Worm (Caenorhabditis elegans) whole organism, L1 larva: ENCODE data around the gene T02C5.1.

ENCODE experiments used
- C04F5.9 ChIP-seq: sonication (generic microtip); optimal IDR thresholded peaks from 2 replicates; lab custom pipeline; 2016; ENCODE audit warnings: missing genetic modification characterization, missing compliant biosample characterization
- F16B12.6 ChIP-seq: fragments of 150-350 bp; optimal IDR thresholded peaks from 2 replicates; lab custom pipeline; 2014; ENCODE audit warnings: missing biosample characterization, missing genetic modification characterization
- aly-2 ChIP-seq: fragments of 150-350 bp; optimal IDR thresholded peaks from 2 replicates; lab custom pipeline; 2014; ENCODE audit warnings: missing biosample characterization, missing genetic modification characterization
- blmp-1 ChIP-seq: fragments of 150-350 bp; optimal IDR thresholded peaks from 2 replicates; lab custom pipeline; 2014; ENCODE audit warnings: missing biosample characterization, missing genetic modification characterization
- ceh-63 ChIP-seq: fragments of 200-800 bp; sonication (Bioruptor generic); optimal IDR thresholded peaks from 2 replicates; lab custom pipeline; 2018; ENCODE audit warnings: mild to moderate bottlenecking, missing genetic modification characterization, missing compliant biosample characterization
- ceh-90 ChIP-seq: sonication (generic microtip); optimal IDR thresholded peaks from 2 replicates; lab custom pipeline; 2016; ENCODE audit warnings: missing genetic modification characterization, missing compliant biosample characterization
- ces-1 ChIP-seq: fragments of 150-350 bp; optimal IDR thresholded peaks from 2 replicates; lab custom pipeline; 2014; ENCODE audit warnings: missing biosample characterization, missing genetic modification reagents, missing genetic modification characterization
- efl-1 ChIP-seq, 4 experiments: fragments of 150-350 bp; optimal IDR thresholded peaks in 3 of 4; peaks in 1 of 4; 1 replicate in 1 of 4; 2 replicates in 3 of 4; lab custom pipeline; 2014; ENCODE audit warnings: missing biosample characterization in 2 of 4, missing genetic modification characterization in 2 of 4, missing genetic modification reagents in 2 of 4
- efl-3 ChIP-seq: fragments of 200-800 bp; sonication (Bioruptor generic); optimal IDR thresholded peaks from 2 replicates; lab custom pipeline; 2018; ENCODE audit warnings: mild to moderate bottlenecking, missing genetic modification characterization, missing compliant biosample characterization
- egl-27 ChIP-seq, 2 experiments: fragments of 150-350 bp in 1 of 2; sonication (generic microtip); optimal IDR thresholded peaks; 3 replicates each; lab custom pipeline; 2017 to 2018; ENCODE audit warnings: missing biosample characterization in 2 of 2, missing genetic modification characterization in 2 of 2, missing genetic modification reagents in 2 of 2
- elt-2 ChIP-seq: sonication (generic microtip); optimal IDR thresholded peaks from 2 replicates; lab custom pipeline; 2016; ENCODE audit warnings: missing genetic modification characterization, mild to moderate bottlenecking, inconsistent platforms, missing compliant biosample characterization, missing genetic modification reagents
- elt-3 ChIP-seq, 6 experiments: fragments of 150-350 bp in 1 of 6; sonication (generic microtip); optimal IDR thresholded peaks; 2 replicates each; lab custom pipeline; 2017 to 2018; ENCODE audit warnings: missing biosample characterization in 6 of 6, missing genetic modification characterization in 6 of 6, inconsistent platforms in 1 of 6
- ets-5 ChIP-seq: fragments of 200-800 bp; sonication (Bioruptor generic); IDR thresholded peaks from 2 replicates; pipeline ENCODE4 v1.3.6; 2022; ENCODE audit warnings: missing genetic modification characterization, missing compliant biosample characterization
- fos-1 ChIP-seq: fragments of 150-350 bp; optimal IDR thresholded peaks from 2 replicates; lab custom pipeline; 2014; ENCODE audit warnings: missing biosample characterization, missing genetic modification characterization
- grh-1 ChIP-seq: fragments of 200-800 bp; sonication (Bioruptor generic); IDR thresholded peaks from 2 replicates; pipeline ENCODE4 v1.3.6; 2022; ENCODE audit warnings: missing genetic modification reagents, missing genetic modification characterization, missing compliant biosample characterization
- lin-13 ChIP-seq: fragments of 150-350 bp; optimal IDR thresholded peaks from 2 replicates; lab custom pipeline; 2014; ENCODE audit warnings: missing biosample characterization, missing genetic modification reagents, missing genetic modification characterization
- lin-14 ChIP-seq: fragments of 200-800 bp; sonication (Bioruptor generic); optimal IDR thresholded peaks from 2 replicates; lab custom pipeline; 2018; ENCODE audit warnings: mild to moderate bottlenecking, missing genetic modification characterization, moderate library complexity, missing compliant biosample characterization
- lin-15B ChIP-seq: fragments of 150-350 bp; sonication (generic microtip); optimal IDR thresholded peaks from 3 replicates; lab custom pipeline; 2014; ENCODE audit warnings: missing biosample characterization, missing genetic modification characterization
- lin-35 ChIP-seq, 2 experiments: fragments of 150-350 bp; optimal IDR thresholded peaks; 2 replicates each; lab custom pipeline; 2014; ENCODE audit warnings: missing biosample characterization in 2 of 2, missing genetic modification characterization in 2 of 2, missing genetic modification reagents in 2 of 2
- lin-39 ChIP-seq: fragments of 150-350 bp; optimal IDR thresholded peaks from 2 replicates; lab custom pipeline; 2014; ENCODE audit warnings: missing biosample characterization, missing genetic modification reagents, missing genetic modification characterization
- lir-3 ChIP-seq: sonication (generic microtip); optimal IDR thresholded peaks from 2 replicates; lab custom pipeline; 2016; ENCODE audit warnings: mild to moderate bottlenecking, missing genetic modification characterization, moderate library complexity, missing compliant biosample characterization; ENCODE audit not compliant: poor library complexity
- lsy-2 ChIP-seq, 2 experiments: fragments of 150-350 bp; optimal IDR thresholded peaks; 2 replicates each; lab custom pipeline; 2014; ENCODE audit warnings: missing biosample characterization in 2 of 2, missing genetic modification characterization in 2 of 2
- mab-9 ChIP-seq: fragments of 200-800 bp; sonication (Bioruptor generic); IDR thresholded peaks from 2 replicates; pipeline ENCODE4 v1.3.6; 2022; ENCODE audit warnings: missing genetic modification reagents, missing genetic modification characterization, missing compliant biosample characterization
- mep-1 ChIP-seq: fragments of 150-350 bp; optimal IDR thresholded peaks from 2 replicates; lab custom pipeline; 2014; ENCODE audit warnings: missing biosample characterization, missing genetic modification characterization
- nhr-11 ChIP-seq: fragments of 150-350 bp; optimal IDR thresholded peaks from 2 replicates; lab custom pipeline; 2014; ENCODE audit warnings: missing biosample characterization, missing genetic modification characterization
- nhr-12 ChIP-seq: sonication (generic microtip); optimal IDR thresholded peaks from 2 replicates; lab custom pipeline; 2017; ENCODE audit warnings: missing biosample characterization, missing genetic modification characterization
- nhr-19 ChIP-seq: fragments of 200-800 bp; sonication (Bioruptor generic); conservative IDR thresholded peaks from 2 replicates; pipeline ENCODE4 v1.3.6; 2022; ENCODE audit warnings: missing genetic modification characterization, missing compliant biosample characterization
- nhr-28 ChIP-seq: fragments of 150-350 bp; optimal IDR thresholded peaks from 2 replicates; lab custom pipeline; 2014; ENCODE audit warnings: missing biosample characterization, missing genetic modification characterization
- nhr-47 ChIP-seq: sonication (generic microtip); optimal IDR thresholded peaks from 2 replicates; lab custom pipeline; 2016; ENCODE audit warnings: mild to moderate bottlenecking, missing genetic modification characterization, moderate library complexity, missing compliant biosample characterization
- nhr-71 ChIP-seq: sonication (generic microtip); optimal IDR thresholded peaks from 2 replicates; lab custom pipeline; 2016; ENCODE audit warnings: mild to moderate bottlenecking, missing genetic modification characterization, moderate library complexity, missing compliant biosample characterization
- nhr-77 ChIP-seq: fragments of 150-350 bp; optimal IDR thresholded peaks from 2 replicates; lab custom pipeline; 2014; ENCODE audit warnings: missing biosample characterization, missing genetic modification characterization
- nhr-84 ChIP-seq: sonication (generic microtip); optimal IDR thresholded peaks from 2 replicates; lab custom pipeline; 2017; ENCODE audit warnings: missing biosample characterization, missing genetic modification characterization
- nhr-85 ChIP-seq: sonication (generic microtip); peaks from one replicate; lab custom pipeline; 2016; ENCODE audit warnings: missing genetic modification characterization, inconsistent platforms, missing compliant biosample characterization
- pag-3 ChIP-seq: sonication (generic microtip); optimal IDR thresholded peaks from 2 replicates; lab custom pipeline; 2017; ENCODE audit warnings: missing genetic modification characterization, mild to moderate bottlenecking, missing compliant biosample characterization, antibody characterized with exemption, borderline replicate concordance; ENCODE audit not compliant: insufficient read depth
- pax-3 ChIP-seq: fragments of 200-800 bp; sonication (Bioruptor generic); optimal IDR thresholded peaks from 2 replicates; lab custom pipeline; 2018; ENCODE audit warnings: mild to moderate bottlenecking, missing genetic modification characterization, moderate library complexity, missing compliant biosample characterization
- pqm-1 ChIP-seq: sonication (generic microtip); optimal IDR thresholded peaks from 3 replicates; lab custom pipeline; 2017; ENCODE audit warnings: missing biosample characterization, missing genetic modification characterization
- rnt-1 ChIP-seq: sonication (generic microtip); optimal IDR thresholded peaks from 2 replicates; lab custom pipeline; 2016; ENCODE audit warnings: mild to moderate bottlenecking, missing genetic modification characterization, moderate library complexity, missing compliant biosample characterization
- skn-1 ChIP-seq: fragments of 150-350 bp; optimal IDR thresholded peaks from 2 replicates; lab custom pipeline; 2014; ENCODE audit warnings: missing biosample characterization, missing genetic modification characterization
- sptf-1 ChIP-seq: fragments of 150-350 bp; optimal IDR thresholded peaks from 2 replicates; lab custom pipeline; 2014; ENCODE audit warnings: missing biosample characterization, missing genetic modification characterization
- tlp-1 ChIP-seq: fragments of 150-350 bp; optimal IDR thresholded peaks from 2 replicates; lab custom pipeline; 2014; ENCODE audit warnings: missing biosample characterization, missing genetic modification characterization
- unc-30 ChIP-seq: sonication (generic microtip); optimal IDR thresholded peaks from 2 replicates; lab custom pipeline; 2017; ENCODE audit warnings: missing biosample characterization, missing genetic modification characterization
- unc-86 ChIP-seq: sonication (generic microtip); optimal IDR thresholded peaks from 2 replicates; lab custom pipeline; 2016; ENCODE audit warnings: missing genetic modification characterization, missing compliant biosample characterization
- unc-98 ChIP-seq: fragments of 200-800 bp; sonication (Bioruptor generic); IDR thresholded peaks from 2 replicates; pipeline ENCODE4 v1.3.6; 2022; ENCODE audit warnings: missing genetic modification characterization, missing compliant biosample characterization
- vab-15 ChIP-seq: sonication (generic microtip); optimal IDR thresholded peaks from 2 replicates; lab custom pipeline; 2017; ENCODE audit warnings: missing genotype, mild to moderate bottlenecking, missing genetic modification characterization, missing compliant biosample characterization
- zag-1 ChIP-seq: fragments of 150-350 bp; optimal IDR thresholded peaks from 2 replicates; lab custom pipeline; 2014; ENCODE audit warnings: missing biosample characterization, missing genetic modification characterization

The T02C5.1 gene

DNA sequence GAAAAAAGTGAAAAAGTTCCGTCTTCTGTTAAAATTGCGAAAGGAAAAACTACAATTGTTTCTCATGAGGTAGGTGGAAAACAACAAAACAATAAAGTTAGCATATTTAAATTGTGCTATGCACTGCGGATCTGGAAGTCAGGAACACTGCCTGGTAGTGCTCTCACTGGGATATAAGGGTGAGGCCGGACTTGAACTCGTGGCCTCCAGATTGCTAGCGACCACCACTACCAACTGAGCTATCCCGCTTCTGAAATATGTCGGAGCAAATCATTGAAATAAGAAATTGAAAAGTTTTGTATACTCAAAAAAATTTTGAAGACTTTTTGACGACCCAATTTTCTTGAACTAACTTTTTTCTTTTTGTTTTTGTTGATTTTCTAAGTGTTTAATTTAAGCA, 1.8 kb downstream of the T02C5.1 start:
- TF ChIP-seq nhr-71 (no peak), pqm-1 (tag; lab: Kevin White, UChicago) (no peak), nhr-28 (tag; lab: Kevin White, UChicago) (no peak), lir-3 (tag; lab: Kevin White, UChicago) (no peak), elt-3 (tag; optimal IDR thresholded peaks at IDR 0.05; lab: Kevin White, UChicago) (no peak), pag-3 (tag; lab: Kevin White, UChicago) (no peak), lin-39 (tag; lab: Kevin White, UChicago) (no peak), C04F5.9 (tag; lab: Kevin White, UChicago) (no peak), zag-1 (tag; lab: Kevin White, UChicago) (no peak), lin-35 (GFP tag; optimal IDR thresholded peaks at IDR 0.05; lab: Kevin White, UChicago) (no peak)

DNA sequence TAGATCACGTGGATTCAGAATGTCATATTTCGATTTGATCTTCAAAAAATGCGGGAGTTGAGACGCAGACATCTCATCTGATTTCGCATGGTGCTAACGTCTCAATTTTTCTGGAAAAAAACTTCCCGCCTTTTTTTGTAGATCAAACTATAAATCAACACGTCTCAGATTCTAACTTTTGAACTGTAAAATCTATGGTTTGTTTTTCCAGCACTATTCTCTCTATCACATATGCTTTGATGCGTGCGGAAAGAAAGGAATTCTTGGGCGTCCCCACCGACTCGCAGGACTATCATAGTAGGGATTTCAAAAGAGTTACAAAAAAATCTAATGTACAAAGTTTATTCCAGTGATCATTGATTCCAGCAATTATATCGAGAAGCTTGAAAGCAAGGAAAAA, 2.9 kb downstream of the T02C5.1 start:
- TF ChIP-seq ceh-90 (tag; lab: Kevin White, UChicago) (no peak), efl-3 (GFP tag; lab: Kevin White, UChicago) (no peak), grh-1 (GFP tag; lab: Robert Waterston, UW) (no peak), nhr-47 (tag; lab: Kevin White, UChicago) (no peak), F16B12.6 (no peak), ces-1 (GFP tag; lab: Kevin White, UChicago) (no peak), nhr-77 (no peak), aly-2 (tag; lab: Kevin White, UChicago) (no peak), tlp-1 (tag; lab: Kevin White, UChicago) (no peak), nhr-11 (no peak)

DNA sequence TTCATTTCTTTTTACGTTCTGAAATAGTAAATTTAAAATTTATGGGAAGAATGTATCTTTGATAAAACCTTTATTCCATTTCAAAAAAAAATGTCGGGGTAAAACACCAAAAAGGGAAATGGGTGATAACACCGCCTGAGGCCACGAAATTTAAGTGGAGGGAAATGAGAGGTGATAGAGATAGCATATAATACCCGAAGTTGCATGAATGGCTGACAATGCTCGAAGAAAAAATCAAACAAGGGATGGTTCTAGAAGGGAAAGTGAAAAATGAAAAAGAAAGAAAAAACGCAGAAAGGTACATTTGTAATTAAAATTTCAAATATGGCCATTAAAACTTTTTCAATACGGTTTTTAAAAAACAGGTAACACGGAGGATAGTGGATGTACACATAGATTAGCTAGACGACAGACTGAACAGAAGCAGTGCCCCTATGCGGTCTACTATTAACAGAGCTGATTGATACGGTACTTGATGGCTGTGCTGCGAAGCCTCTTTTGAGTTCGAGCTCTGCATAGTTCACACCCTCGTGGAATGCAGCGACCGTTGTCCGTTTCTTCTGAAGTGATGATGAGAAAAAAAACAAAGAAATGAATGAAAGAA, 3.6 kb downstream of the T02C5.1 start:
- TF ChIP-seq mab-9 (GFP tag; lab: Robert Waterston, UW): no peak
- TF ChIP-seq nhr-19 (GFP tag; lab: Robert Waterston, UW): no peak
- TF ChIP-seq F16B12.6: no peak
- TF ChIP-seq skn-1: peak; percentile 41
- TF ChIP-seq elt-2 (tag; lab: Kevin White, UChicago): peak; percentile 50
- TF ChIP-seq nhr-12 (tag; lab: Kevin White, UChicago): no peak

DNA sequence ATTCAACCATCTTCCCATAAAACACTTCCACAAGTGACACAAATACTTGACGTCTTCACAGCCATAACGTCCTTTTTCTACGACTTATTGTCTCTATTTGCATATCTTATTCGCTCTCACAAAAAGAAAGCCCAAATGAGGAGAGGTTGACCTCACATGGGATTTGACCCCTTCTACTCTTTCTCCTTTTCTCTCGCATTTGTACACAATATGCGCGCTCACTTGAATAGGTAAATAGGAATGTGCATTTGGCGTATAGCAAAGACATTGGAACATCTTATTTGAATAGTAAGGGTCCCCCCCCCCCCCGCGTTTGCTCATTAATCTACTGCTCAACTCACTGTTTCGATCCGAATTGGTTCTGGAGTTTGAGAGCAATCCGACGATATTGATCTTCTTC, 5.9 kb downstream of the T02C5.1 start:
- TF ChIP-seq lin-15B (tag; lab: Kevin White, UChicago) (no peak), unc-30 (no peak), efl-1 (optimal IDR thresholded peaks at IDR 0.05; lab: Kevin White, UChicago) (no peak), efl-1 (GFP tag; optimal IDR thresholded peaks at IDR 0.05 in 1 of 2; lab: Kevin White, UChicago) (no peak), ets-5 (no peak), ceh-90 (tag; lab: Kevin White, UChicago) (no peak), unc-98 (GFP tag; lab: Robert Waterston, UW) (no peak), fos-1 (tag; lab: Kevin White, UChicago) (no peak), blmp-1 (tag; lab: Kevin White, UChicago) (peak; percentile 7), ceh-63 (no peak), lin-14 (GFP tag; lab: Kevin White, UChicago) (peak; percentile 15), mab-9 (GFP tag; lab: Robert Waterston, UW) (no peak)
- TF ChIP-seq, all 84 proteins: peak for 2

DNA sequence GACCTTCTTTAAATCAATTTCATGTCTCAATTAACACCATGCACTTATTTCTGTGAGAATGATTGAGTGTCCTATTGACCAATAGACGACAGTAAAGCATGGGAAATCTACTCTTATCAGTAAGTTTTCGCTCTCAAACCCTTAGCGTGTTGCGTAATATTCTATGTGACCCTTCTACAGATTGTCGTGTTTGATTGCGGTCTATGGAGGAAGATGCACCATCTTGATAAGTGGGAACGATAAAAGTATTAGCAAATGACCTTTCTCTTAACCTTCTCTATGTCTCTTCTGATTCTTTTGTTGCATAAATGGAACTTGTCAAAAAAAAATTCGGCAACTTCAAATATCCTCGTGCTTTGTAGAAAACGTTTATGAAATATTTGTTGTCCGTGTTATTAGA, 9.2 kb downstream of the T02C5.1 start:
- TF ChIP-seq efl-1 (optimal IDR thresholded peaks at IDR 0.05; lab: Kevin White, UChicago) (no peak), efl-1 (GFP tag; optimal IDR thresholded peaks at IDR 0.05 in 1 of 2; lab: Kevin White, UChicago) (no peak), grh-1 (GFP tag; lab: Robert Waterston, UW) (no peak), elt-2 (tag; lab: Kevin White, UChicago) (peak; percentile 22), pag-3 (tag; lab: Kevin White, UChicago) (no peak), sptf-1 (tag; lab: Kevin White, UChicago) (no peak), nhr-11 (no peak), rnt-1 (tag; lab: Kevin White, UChicago) (peak; percentile 14), ceh-90 (tag; lab: Kevin White, UChicago) (no peak), blmp-1 (tag; lab: Kevin White, UChicago) (peak; percentile 24), mep-1 (tag; lab: Kevin White, UChicago) (peak; percentile 2), pax-3 (no peak), egl-27 (tag; optimal IDR thresholded peaks at IDR 0.05; lab: Kevin White, UChicago) (no peak), unc-86 (no peak), lin-13 (GFP tag; lab: Kevin White, UChicago) (no peak), nhr-85 (tag; lab: Kevin White, UChicago) (no peak), vab-15 (tag; lab: Kevin White, UChicago) (no peak), nhr-84 (tag; lab: Kevin White, UChicago) (no peak), lsy-2 (tag; optimal IDR thresholded peaks at IDR 0.05; lab: Kevin White, UChicago) (no peak)
